Fruit fly (Drosophila melanogaster) whole organism, embryonic: Measurements from ENCODE around the gene CG5390.

Experiments used
- Ada2b ChIP-seq: fragments of 200-800 bp; sonication (Bioruptor generic); IDR thresholded peaks from 2 replicates; pipeline ENCODE4 v1.3.6; 2022; ENCODE audit warnings: missing biosample characterization, missing genetic modification characterization
- CG10267 ChIP-seq: fragments of 200-800 bp; sonication (Bioruptor generic); optimal IDR thresholded peaks from 2 replicates; lab custom pipeline; 2018; ENCODE audit warnings: missing biosample characterization, mild to moderate bottlenecking, missing genetic modification characterization, moderate library complexity
- CG11695 ChIP-seq: fragments of 200-800 bp; sonication (Bioruptor generic); IDR thresholded peaks from 3 replicates; pipeline ENCODE4 v1.3.6; 2022; ENCODE audit warnings: missing biosample characterization, missing genetic modification characterization
- CG12071 ChIP-seq: fragments of 200-800 bp; sonication (Bioruptor generic); optimal IDR thresholded peaks from 3 replicates; lab custom pipeline; 2018; ENCODE audit warnings: missing biosample characterization, mild to moderate bottlenecking, missing genetic modification characterization
- CG12236 ChIP-seq: fragments of 200-800 bp; sonication (Bioruptor generic); optimal IDR thresholded peaks from 2 replicates; lab custom pipeline; 2016; ENCODE audit warnings: missing biosample characterization, missing genetic modification characterization
- CG12942 ChIP-seq: fragments of 200-800 bp; sonication (Bioruptor generic); optimal IDR thresholded peaks from 3 replicates; lab custom pipeline; 2016; ENCODE audit warnings: missing biosample characterization, missing genetic modification characterization
- CG15073 ChIP-seq: fragments of 200-800 bp; sonication (Bioruptor generic); optimal IDR thresholded peaks from 2 replicates; lab custom pipeline; 2016; ENCODE audit warnings: missing biosample characterization, missing genetic modification characterization
- CG15269 ChIP-seq: fragments of 200-800 bp; sonication (Bioruptor generic); optimal IDR thresholded peaks from 2 replicates; lab custom pipeline; 2018; ENCODE audit warnings: missing biosample characterization, mild to moderate bottlenecking, missing genetic modification characterization, moderate library complexity
- CG17186 ChIP-seq: fragments of 200-800 bp; sonication (Bioruptor generic); optimal IDR thresholded peaks from 3 replicates; lab custom pipeline; 2017; ENCODE audit warnings: missing biosample characterization, missing genetic modification reagents, missing genetic modification characterization
- CG1792 ChIP-seq: fragments of 200-800 bp; sonication (Bioruptor generic); optimal IDR thresholded peaks from 2 replicates; lab custom pipeline; 2016; ENCODE audit warnings: missing biosample characterization, missing genetic modification characterization
- CG18011 ChIP-seq: fragments of 200-800 bp; sonication (Bioruptor generic); optimal IDR thresholded peaks from 2 replicates; lab custom pipeline; 2017; ENCODE audit warnings: missing biosample characterization, missing genetic modification characterization, mild to moderate bottlenecking, moderate library complexity, missing genotype
- CG2712 ChIP-seq: fragments of 200-800 bp; optimal IDR thresholded peaks from 3 replicates; lab custom pipeline; 2019; ENCODE audit warnings: missing biosample characterization, mild to moderate bottlenecking, missing genetic modification characterization, moderate library complexity
- CG2889 ChIP-seq: fragments of 200-800 bp; sonication (Bioruptor generic); IDR thresholded peaks from 3 replicates; pipeline ENCODE4 v1.3.6; 2022; ENCODE audit warnings: missing biosample characterization, missing genetic modification characterization
- CG3065 ChIP-seq: fragments of 200-800 bp; sonication (Bioruptor generic); optimal IDR thresholded peaks from 2 replicates; lab custom pipeline; 2016; ENCODE audit warnings: missing biosample characterization, missing genetic modification characterization
- CG3281 ChIP-seq: fragments of 200-800 bp; sonication (Bioruptor generic); optimal IDR thresholded peaks from 3 replicates; lab custom pipeline; 2017; ENCODE audit warnings: missing biosample characterization, mild to moderate bottlenecking, missing genetic modification characterization
- CG3726 ChIP-seq: fragments of 200-800 bp; sonication (Bioruptor generic); IDR thresholded peaks from 3 replicates; pipeline ENCODE4, ENCODE4 v1.3.6; 2022; ENCODE audit warnings: missing biosample characterization, missing genetic modification characterization
- CG4424 ChIP-seq: fragments of 200-800 bp; sonication (Bioruptor generic); optimal IDR thresholded peaks from 3 replicates; lab custom pipeline; 2016; ENCODE audit warnings: missing biosample characterization, missing genetic modification characterization
- CG4707 ChIP-seq: fragments of 200-800 bp; sonication (Bioruptor generic); optimal IDR thresholded peaks from 2 replicates; lab custom pipeline; 2018; ENCODE audit warnings: missing biosample characterization, mild to moderate bottlenecking, missing genetic modification characterization, moderate library complexity
- CG5180 ChIP-seq: fragments of 200-800 bp; sonication (Bioruptor generic); optimal IDR thresholded peaks from 3 replicates; lab custom pipeline; 2017; ENCODE audit warnings: missing biosample characterization, missing genetic modification characterization, mild to moderate bottlenecking, moderate library complexity, missing genetic modification reagents
- CG5245 ChIP-seq: fragments of 200-800 bp; sonication (Bioruptor generic); optimal IDR thresholded peaks from 3 replicates; lab custom pipeline; 2016; ENCODE audit warnings: missing biosample characterization, missing genetic modification characterization
- CG5953 ChIP-seq: fragments of 200-800 bp; sonication (Bioruptor generic); IDR thresholded peaks from 2 replicates; pipeline ENCODE4 v1.3.6; 2022; ENCODE audit warnings: missing biosample characterization, missing genetic modification characterization
- CG6175 ChIP-seq: fragments of 200-800 bp; sonication (Bioruptor generic); IDR thresholded peaks from 3 replicates; pipeline ENCODE4 v1.3.6; 2022; ENCODE audit warnings: missing biosample characterization, missing genetic modification characterization
- CG7928 ChIP-seq: fragments of 200-800 bp; sonication (Bioruptor generic); optimal IDR thresholded peaks from 2 replicates; lab custom pipeline; 2017; ENCODE audit warnings: missing biosample characterization, mild to moderate bottlenecking, missing genetic modification characterization
- CoRest ChIP-seq: fragments of 200-800 bp; sonication (Bioruptor generic); optimal IDR thresholded peaks from 3 replicates; lab custom pipeline; 2018; ENCODE audit warnings: missing biosample characterization, mild to moderate bottlenecking, missing genetic modification characterization, moderate library complexity
- Dp ChIP-seq: fragments of 200-800 bp; sonication (Bioruptor generic); optimal IDR thresholded peaks from 2 replicates; lab custom pipeline; 2018; ENCODE audit warnings: missing biosample characterization, mild to moderate bottlenecking, missing genetic modification characterization, moderate library complexity
- Ets97D ChIP-seq: fragments of 200-800 bp; sonication (Bioruptor generic); optimal IDR thresholded peaks from 3 replicates; lab custom pipeline; 2016; ENCODE audit warnings: missing biosample characterization, missing genetic modification characterization
- Fer1 ChIP-seq: fragments of 200-800 bp; sonication (Bioruptor generic); optimal IDR thresholded peaks from 2 replicates; lab custom pipeline; 2017; ENCODE audit warnings: missing biosample characterization, mild to moderate bottlenecking, missing genetic modification characterization
- GATAe ChIP-seq: fragments of 200-800 bp; sonication (Bioruptor generic); conservative IDR thresholded peaks from 2 replicates; pipeline ENCODE4 v1.3.6; 2022; ENCODE audit warnings: missing biosample characterization, missing genetic modification characterization
- HHEX ChIP-seq: fragments of 200-800 bp; sonication (Bioruptor generic); optimal IDR thresholded peaks from 3 replicates; lab custom pipeline; 2017; ENCODE audit warnings: missing biosample characterization, mild to moderate bottlenecking, missing genetic modification characterization, missing genetic modification reagents
- Hmr ChIP-seq: fragments of 200-800 bp; sonication (Bioruptor generic); optimal IDR thresholded peaks from 3 replicates; lab custom pipeline; 2017; ENCODE audit warnings: mild to moderate bottlenecking, missing biosample characterization, missing genetic modification reagents, missing genetic modification characterization
- Hmx ChIP-seq: fragments of 200-800 bp; sonication (Bioruptor generic); optimal IDR thresholded peaks from 2 replicates; lab custom pipeline; 2016; ENCODE audit warnings: missing biosample characterization, missing genetic modification characterization
- NfI ChIP-seq: fragments of 200-800 bp; sonication (Bioruptor generic); optimal IDR thresholded peaks from 3 replicates; lab custom pipeline; 2018; ENCODE audit warnings: missing biosample characterization, mild to moderate bottlenecking, missing genetic modification characterization, moderate library complexity
- Sox100B ChIP-seq: fragments of 200-800 bp; sonication (Bioruptor generic); optimal IDR thresholded peaks from 3 replicates; lab custom pipeline; 2018; ENCODE audit warnings: missing biosample characterization, mild to moderate bottlenecking, missing genetic modification characterization
- Sox102F ChIP-seq: fragments of 200-800 bp; sonication (Bioruptor generic); optimal IDR thresholded peaks from 2 replicates; lab custom pipeline; 2018; ENCODE audit warnings: missing biosample characterization, mild to moderate bottlenecking, missing genetic modification characterization, moderate library complexity
- Spps ChIP-seq: fragments of 200-800 bp; sonication (Bioruptor generic); optimal IDR thresholded peaks from 2 replicates; lab custom pipeline; 2018; ENCODE audit warnings: missing biosample characterization, mild to moderate bottlenecking, missing genetic modification characterization
- TFAM ChIP-seq: fragments of 200-800 bp; sonication (Bioruptor generic); optimal IDR thresholded peaks from 2 replicates; lab custom pipeline; 2017; ENCODE audit warnings: missing biosample characterization, missing genetic modification characterization, inconsistent platforms
- Trl ChIP-seq, 3 experiments: fragments of >200 bp in 2 of 3; fragments of 200-800 bp in 1 of 3; sonication (Bioruptor generic) in 1 of 3; optimal IDR thresholded peaks; 2 replicates in 1 of 3; 3 replicates in 2 of 3; lab custom pipeline; 2016 to 2017; ENCODE audit warnings: missing biosample characterization in 1 of 3, missing genetic modification characterization in 1 of 3
- Usf ChIP-seq: fragments of 200-800 bp; sonication (Bioruptor generic); optimal IDR thresholded peaks from 2 replicates; lab custom pipeline; 2017; ENCODE audit warnings: missing genotype, missing biosample characterization, missing genetic modification characterization
- bab2 ChIP-seq: fragments of 200-800 bp; sonication (Bioruptor generic); optimal IDR thresholded peaks from 2 replicates; lab custom pipeline; 2016; ENCODE audit warnings: missing biosample characterization, missing genetic modification characterization
- bcd ChIP-seq: fragments of 200-800 bp; sonication (Bioruptor generic); optimal IDR thresholded peaks from 2 replicates; lab custom pipeline; 2017; ENCODE audit warnings: missing biosample characterization, mild to moderate bottlenecking, missing genetic modification characterization
- br ChIP-seq: fragments of >200 bp; optimal IDR thresholded peaks from 2 replicates; lab custom pipeline; 2017
- cad ChIP-seq: fragments of >200 bp; optimal IDR thresholded peaks from 2 replicates; lab custom pipeline; 2017; ENCODE audit warnings: missing biosample characterization, missing genetic modification characterization
- dati ChIP-seq: fragments of 200-800 bp; sonication (Bioruptor generic); IDR thresholded peaks from 2 replicates; pipeline ENCODE4 v1.3.6; 2022; ENCODE audit warnings: missing biosample characterization, missing genetic modification characterization
- dimm ChIP-seq: fragments of 200-800 bp; sonication (Bioruptor generic); IDR thresholded peaks from 2 replicates; pipeline ENCODE4 v1.3.6; 2022; ENCODE audit warnings: missing biosample characterization, missing genetic modification characterization
- fd102C ChIP-seq: fragments of 200-800 bp; sonication (Bioruptor generic); optimal IDR thresholded peaks from 2 replicates; lab custom pipeline; 2018; ENCODE audit warnings: missing biosample characterization, mild to moderate bottlenecking, missing genetic modification characterization, moderate library complexity
- fd96Cb ChIP-seq: fragments of 200-800 bp; sonication (Bioruptor generic); optimal IDR thresholded peaks from 2 replicates; lab custom pipeline; 2018; ENCODE audit warnings: missing biosample characterization, mild to moderate bottlenecking, missing genetic modification characterization, moderate library complexity
- mam ChIP-seq: fragments of 200-800 bp; sonication (Bioruptor generic); optimal IDR thresholded peaks from 3 replicates; lab custom pipeline; 2016; ENCODE audit warnings: missing biosample characterization, missing genetic modification characterization
- nau ChIP-seq: fragments of 200-800 bp; sonication (Bioruptor generic); optimal IDR thresholded peaks from 3 replicates; lab custom pipeline; 2017; ENCODE audit warnings: missing biosample characterization, mild to moderate bottlenecking, missing genetic modification characterization, missing genetic modification reagents
- pnt ChIP-seq: fragments of 200-800 bp; sonication (Bioruptor generic); optimal IDR thresholded peaks from 3 replicates; lab custom pipeline; 2016; ENCODE audit warnings: missing biosample characterization, missing genetic modification characterization
- pum ChIP-seq: fragments of 200-800 bp; sonication (Bioruptor generic); optimal IDR thresholded peaks from 2 replicates; lab custom pipeline; 2016; ENCODE audit warnings: missing biosample characterization, missing genetic modification characterization
- repo ChIP-seq: fragments of 200-800 bp; sonication (Bioruptor generic); optimal IDR thresholded peaks from 2 replicates; lab custom pipeline; 2016; ENCODE audit warnings: missing biosample characterization, missing genetic modification characterization
- vnd ChIP-seq: fragments of 200-800 bp; sonication (Bioruptor generic); IDR thresholded peaks from 3 replicates; pipeline ENCODE4 v1.3.6; 2022; ENCODE audit warnings: missing biosample characterization, missing genetic modification characterization; ENCODE audit not compliant: partially characterized antibody

CG5390 gene

DNA sequence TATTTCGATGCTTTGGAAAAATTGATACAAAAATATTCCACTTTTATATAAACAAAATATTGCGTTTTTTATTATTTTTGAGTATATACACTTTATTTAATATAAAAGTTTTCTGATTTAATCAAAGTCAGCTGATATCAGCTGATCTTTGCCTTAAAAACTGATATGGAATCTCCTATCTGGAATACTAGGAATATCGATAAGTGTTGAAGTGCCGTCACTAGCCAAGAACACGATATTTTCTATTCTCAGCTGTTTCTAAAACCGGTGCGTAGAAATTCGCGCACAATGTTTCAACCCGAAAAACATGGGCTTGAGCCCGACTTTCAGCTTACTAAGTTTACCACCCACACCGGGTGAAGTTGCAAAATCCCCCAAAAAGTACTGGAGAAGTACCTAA, 36.1 kb upstream of the CG5390 start, which contains the start of gene Sps2 (continued):
- TF ChIP-seq CG2889 (no peak), CG4707 (no peak), Ets97D (GFP tag; lab: Kevin White, UChicago) (no peak), repo (GFP tag; lab: Kevin White, UChicago) (no peak), NfI (GFP tag; lab: Kevin White, UChicago) (no peak), pnt (GFP tag; lab: Kevin White, UChicago) (no peak), Hmr (no peak), Spps (no peak), Trl (optimal IDR thresholded peaks at IDR 0.05; lab: Kevin White, UChicago) (no peak), Trl (GFP tag; optimal IDR thresholded peaks at IDR 0.05; lab: Kevin White, UChicago) (no peak), HHEX (GFP tag; lab: Kevin White, UChicago) (no peak), Sox102F (GFP tag; lab: Kevin White, UChicago) (no peak), CG5245 (GFP tag; lab: Kevin White, UChicago) (no peak), CoRest (no peak), CG5953 (no peak), CG4424 (GFP tag; lab: Kevin White, UChicago) (no peak), Dp (GFP tag; lab: Kevin White, UChicago) (peak; percentile 18), Ada2b (GFP tag; lab: Robert Waterston, UW) (no peak), Hmx (GFP tag; lab: Kevin White, UChicago) (no peak), bcd (GFP tag; lab: Kevin White, UChicago) (no peak), pum (no peak), Fer1 (GFP tag; lab: Kevin White, UChicago) (no peak), CG3726 (GFP tag; lab: Robert Waterston, UW) (no peak), CG10267 (tag; lab: Kevin White, UChicago) (peak; percentile 19), bab2 (GFP tag; lab: Kevin White, UChicago) (no peak), CG15073 (GFP tag; lab: Kevin White, UChicago) (no peak), fd96Cb (no peak), CG6175 (no peak), br (lab: Kevin White, UChicago) (no peak), GATAe (GFP tag; lab: Robert Waterston, UW) (peak; percentile 27; the same call in 1 of the 2 replicates), Sox100B (GFP tag; lab: Kevin White, UChicago) (no peak), TFAM (GFP tag; lab: Kevin White, UChicago) (no peak), CG17186 (no peak), fd102C (GFP tag; lab: Kevin White, UChicago) (no peak), CG12071 (GFP tag; lab: Kevin White, UChicago) (no peak), CG7928 (GFP tag; lab: Kevin White, UChicago) (no peak), mam (GFP tag; lab: Kevin White, UChicago) (peak; percentile 1), cad (GFP tag; lab: Kevin White, UChicago) (no peak), CG3065 (GFP tag; lab: Kevin White, UChicago) (no peak), CG5180 (GFP tag; lab: Kevin White, UChicago) (no peak), CG15269 (tag; lab: Kevin White, UChicago) (no peak), CG12236 (GFP tag; lab: Kevin White, UChicago) (no peak), dimm (no peak), CG11695 (GFP tag; lab: Robert Waterston, UW) (no peak), CG12942 (GFP tag; lab: Kevin White, UChicago) (no peak), vnd (GFP tag; lab: Robert Waterston, UW) (no peak), nau (GFP tag; lab: Kevin White, UChicago) (no peak), CG1792 (GFP tag; lab: Kevin White, UChicago) (no peak), CG18011 (GFP tag; lab: Kevin White, UChicago) (no peak), CG3281 (GFP tag; lab: Kevin White, UChicago) (no peak), dati (no peak), CG2712 (peak; percentile 45), Usf (GFP tag; lab: Kevin White, UChicago) (no peak)
